Fruit fly (Drosophila melanogaster) whole organism, adult: ENCODE data around the gene cv-c.

Experiments used
- CG11617 ChIP-seq: fragments of 200-800 bp; sonication (Bioruptor generic); optimal IDR thresholded peaks from 2 replicates; lab custom pipeline; 2017; ENCODE audit warnings: mild to moderate bottlenecking, missing biosample characterization, missing genetic modification reagents, missing genetic modification characterization
- CG7045 ChIP-seq: fragments of 200-800 bp; sonication (Bioruptor generic); optimal IDR thresholded peaks from 2 replicates; lab custom pipeline; 2017; ENCODE audit warnings: missing biosample characterization, mild to moderate bottlenecking, missing genetic modification characterization
- Clk ChIP-seq: fragments of 200-800 bp; sonication (Bioruptor generic); optimal IDR thresholded peaks from 2 replicates; lab custom pipeline; 2017; ENCODE audit warnings: missing biosample characterization, missing genetic modification characterization
- Crg-1 ChIP-seq: fragments of 200-800 bp; sonication (Bioruptor generic); optimal IDR thresholded peaks from 2 replicates; lab custom pipeline; 2016; ENCODE audit warnings: missing biosample characterization, missing genetic modification characterization
- Mnt ChIP-seq: fragments of 200-800 bp; sonication (Bioruptor generic); optimal IDR thresholded peaks from 2 replicates; lab custom pipeline; 2016; ENCODE audit warnings: missing biosample characterization, mild to moderate bottlenecking, missing genetic modification characterization
- cnc ChIP-seq, 2 experiments: fragments of >200 bp; optimal IDR thresholded peaks; 2 replicates each; lab custom pipeline; 2017
- kay ChIP-seq: fragments of 200-800 bp; sonication (Bioruptor generic); peaks from one replicate; lab custom pipeline; 2016; ENCODE audit warnings: missing biosample characterization, missing genetic modification characterization, borderline replicate concordance
- ovo ChIP-seq: fragments of 200-800 bp; sonication (Bioruptor generic); optimal IDR thresholded peaks from 2 replicates; lab custom pipeline; 2016; ENCODE audit warnings: missing biosample characterization, missing genetic modification characterization
- pad ChIP-seq: fragments of 200-800 bp; sonication (Bioruptor generic); optimal IDR thresholded peaks from 3 replicates; lab custom pipeline; 2017; ENCODE audit warnings: missing biosample characterization, missing genetic modification characterization, mild to moderate bottlenecking, moderate library complexity, missing genetic modification reagents

DNA sequence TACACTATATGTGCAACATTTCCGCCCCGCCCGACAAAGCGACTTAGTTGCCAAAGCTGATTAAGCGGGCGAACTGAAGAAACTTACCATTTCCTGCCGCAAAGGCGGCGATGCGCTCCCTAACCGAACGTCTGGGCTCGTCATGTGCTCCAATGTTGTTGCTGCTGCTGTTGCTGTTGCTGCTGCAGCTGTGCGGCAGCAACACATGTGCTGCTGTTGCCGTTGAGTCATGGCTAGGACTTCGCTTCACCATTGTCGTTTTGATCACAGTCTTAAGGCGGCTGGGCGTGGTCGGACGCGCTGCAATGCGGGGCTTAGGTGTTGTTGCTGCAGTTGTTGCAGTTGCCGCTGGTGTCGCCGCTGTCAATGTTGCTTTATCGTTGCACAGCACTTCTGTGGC lies 49.6 kb downstream of the cv-c start:
- TF ChIP-seq kay (GFP tag; lab: Kevin White, UChicago): no peak
- no peak for TF ChIP-seq Crg-1
- TF ChIP-seq CG11617 (GFP tag; lab: Kevin White, UChicago): no peak
- TF ChIP-seq Clk (GFP tag; lab: Kevin White, UChicago): no peak
- TF ChIP-seq cnc (optimal IDR thresholded peaks at IDR 0.05; lab: Kevin White, UChicago): no peak
- TF ChIP-seq ovo (GFP tag; lab: Kevin White, UChicago): no peak
- TF ChIP-seq CG7045 (GFP tag; lab: Kevin White, UChicago): no peak
- no peak for TF ChIP-seq pad
- TF ChIP-seq Mnt: no peak
